Worm (Caenorhabditis elegans): ENCODE measurements around the gene C03E10.1.

DNA sequence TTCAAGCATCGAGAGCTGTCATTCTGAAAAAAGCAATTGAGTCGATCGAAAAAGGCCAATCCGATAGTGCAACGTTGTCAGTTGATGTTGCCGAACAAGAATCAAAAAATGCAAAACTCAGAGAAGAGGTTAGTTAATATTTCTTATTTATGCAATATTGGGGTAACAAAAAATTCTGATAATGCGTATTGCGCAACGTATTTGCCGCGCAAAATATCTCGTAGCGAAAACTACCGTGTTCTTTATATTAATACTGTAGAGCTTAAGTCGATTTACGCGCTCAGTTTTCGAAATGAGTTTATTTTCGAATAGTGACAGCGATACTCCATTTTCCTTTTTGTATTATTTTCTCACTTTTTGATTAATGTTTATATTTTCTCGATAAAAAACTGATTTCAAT, 46.0 kb upstream of the C03E10.1 start:
- no peak for TF ChIP-seq snpc-4 (tag; optimal IDR thresholded peaks at IDR 0.05)
- TF ChIP-seq fkh-10 (GFP tag; optimal IDR thresholded peaks at IDR 0.05): no peak
- no peak for TF ChIP-seq aly-2 (tag; optimal IDR thresholded peaks at IDR 0.05)
- no peak for TF ChIP-seq unc-39 (tag; optimal IDR thresholded peaks at IDR 0.05)
- no peak for TF ChIP-seq ama-1 (optimal IDR thresholded peaks at IDR 0.05)
- TF ChIP-seq lin-39 (tag; optimal IDR thresholded peaks at IDR 0.05): no peak
- no peak for TF ChIP-seq daf-8 (GFP tag; IDR thresholded peaks at IDR 0.05)
- no peak for TF ChIP-seq lin-29 (GFP tag; IDR thresholded peaks at IDR 0.05)
- no peak for TF ChIP-seq nhr-28 (tag; optimal IDR thresholded peaks at IDR 0.05)

Measured in whole organism, L4 larva.